Worm (Caenorhabditis elegans) whole organism, young adult: ENCODE measurements around the gene C25H3.10.

Source experiments
- pha-4 ChIP-seq: fragments of 150-350 bp; sonication (generic microtip); optimal IDR thresholded peaks from 2 replicates; lab custom pipeline; 2014; ENCODE audit warnings: missing biosample characterization, missing genetic modification reagents, missing genetic modification characterization
- xnd-1 ChIP-seq: sonication (generic microtip); optimal IDR thresholded peaks from 2 replicates; lab custom pipeline; 2016; ENCODE audit warnings: missing genotype, missing genetic modification reagents, missing genetic modification characterization, missing compliant biosample characterization

DNA sequence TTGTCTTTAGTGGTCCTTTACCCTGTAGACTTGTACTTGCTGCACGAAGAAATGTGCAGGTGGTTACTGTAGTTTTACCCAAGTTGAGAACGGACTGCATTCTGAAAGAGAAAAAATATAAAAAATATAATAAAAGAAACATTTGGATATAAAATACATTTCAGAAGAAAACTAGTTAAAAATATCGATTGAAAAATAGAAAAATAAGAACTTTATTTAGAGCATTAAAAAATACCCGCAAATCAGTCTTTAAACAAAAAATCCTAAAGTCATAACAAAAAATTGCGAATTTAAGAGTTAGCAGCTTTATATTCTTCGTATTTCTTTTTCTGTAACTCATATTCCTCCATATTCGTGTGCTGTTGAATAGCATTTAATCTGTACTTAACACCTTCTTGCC, 29.9 kb downstream of the C25H3.10 start, which contains the start of gene C25H3.7:
- TF ChIP-seq pha-4 (tag; lab: Kevin White, UChicago) (no peak), xnd-1 (no peak)
